Fruit fly (Drosophila melanogaster): ENCODE data around the gene Syx1A.
A peak's percentile ranks its signal among the peaks of the same experiment; 100 is the strongest.

Gene Syx1A

DNA sequence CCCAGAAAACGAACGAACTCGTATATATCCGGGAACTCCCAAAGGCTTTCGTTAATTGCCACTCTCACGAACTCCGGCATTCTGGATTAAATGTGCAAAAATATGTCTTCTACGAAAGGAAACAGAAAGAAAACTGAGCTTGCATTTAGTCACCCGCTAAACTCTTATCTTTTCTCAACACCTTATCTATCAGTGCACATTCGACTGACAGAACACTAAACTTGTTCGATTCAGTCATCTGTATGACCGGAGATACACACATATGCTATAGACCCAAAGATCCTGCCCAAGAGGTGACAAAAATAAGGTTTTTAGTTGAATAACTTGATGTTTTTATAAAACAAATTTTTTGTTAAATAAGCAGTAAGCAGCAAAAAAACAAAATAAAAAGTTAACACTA lies 44.5 kb upstream of the Syx1A start, which contains the start of gene p38c:
Gene p38c (minus strand): TSS at position 101 of the 400 bp plus-strand sequence.
- no peak for TF ChIP-seq sage (GFP tag; optimal IDR thresholded peaks at IDR 0.05)
- TF ChIP-seq Rel (GFP tag; optimal IDR thresholded peaks at IDR 0.05), result no peak
- TF ChIP-seq Rel (tag; optimal IDR thresholded peaks at IDR 0.05), result peak; percentile 55

DNA sequence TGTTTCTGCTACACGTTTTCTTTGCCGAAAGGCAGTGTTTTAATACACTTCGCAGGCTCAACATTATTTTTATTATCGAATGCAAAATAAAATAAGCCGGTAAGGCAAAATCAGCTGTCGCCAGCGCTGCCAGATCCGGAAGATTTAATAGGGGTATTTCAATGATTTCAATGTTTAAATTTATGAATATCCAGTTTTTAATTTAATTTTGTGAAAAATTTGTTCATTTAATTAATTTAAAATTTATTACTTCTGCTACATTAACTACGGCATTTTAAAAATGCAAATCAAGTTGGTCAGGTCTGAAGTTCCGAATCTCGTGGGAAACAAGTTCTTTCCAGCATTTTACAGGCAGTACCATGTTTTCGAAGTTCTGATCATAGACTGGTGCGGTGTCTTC lies 43.3 kb upstream of the Syx1A start, which contains the start of gene Slimp:
Gene Slimp (minus strand): TSS at position 130 of the 400 bp plus-strand sequence.
- TF ChIP-seq fru (GFP tag; optimal IDR thresholded peaks at IDR 0.05), result peak; percentile 28
- peak in 1 of 2 experiments; percentile 49 for TF ChIP-seq foxo (GFP tag; optimal IDR thresholded peaks at IDR 0.05)
- no peak for TF ChIP-seq brk (GFP tag; optimal IDR thresholded peaks at IDR 0.05)
- no peak for TF ChIP-seq pan (optimal IDR thresholded peaks at IDR 0.05)
- no peak for TF ChIP-seq tai (GFP tag; optimal IDR thresholded peaks at IDR 0.05)
- no peak for TF ChIP-seq dl (GFP tag; optimal IDR thresholded peaks at IDR 0.05; ENCODE audit: insufficient read depth in 1 of 2, partially characterized antibody in 2 of 2)
- TF ChIP-seq CG9705 (GFP tag; optimal IDR thresholded peaks at IDR 0.05), result peak; percentile 13
- no peak for TF ChIP-seq Dif (GFP tag; optimal IDR thresholded peaks at IDR 0.05; ENCODE audit: partially characterized antibody)
- no peak for TF ChIP-seq Hr83 (GFP tag; optimal IDR thresholded peaks at IDR 0.05; ENCODE audit: poor library complexity, severe bottlenecking)
- TF ChIP-seq Abd-B (GFP tag; optimal IDR thresholded peaks at IDR 0.05), result no peak
- no peak for TF ChIP-seq usp (GFP tag; optimal IDR thresholded peaks at IDR 0.05)
- TF ChIP-seq sage (GFP tag; optimal IDR thresholded peaks at IDR 0.05), result peak; percentile 43
- peak; percentile 10 for TF ChIP-seq Sp1 (GFP tag; optimal IDR thresholded peaks at IDR 0.05)
- peak; percentile 1 for TF ChIP-seq sv (GFP tag; optimal IDR thresholded peaks at IDR 0.05)
- peak; percentile 40 for TF ChIP-seq br (GFP tag; optimal IDR thresholded peaks at IDR 0.05)
- TF ChIP-seq GATAd (GFP tag; optimal IDR thresholded peaks at IDR 0.05), result no peak
- no peak for TF ChIP-seq Vsx2 (GFP tag; optimal IDR thresholded peaks at IDR 0.05; ENCODE audit: partially characterized antibody)
- TF ChIP-seq lola (GFP tag; optimal IDR thresholded peaks at IDR 0.05), result no peak
- TF ChIP-seq ey (GFP tag; optimal IDR thresholded peaks at IDR 0.05), result peak; percentile 37
- no peak for TF ChIP-seq OdsH (GFP tag; optimal IDR thresholded peaks at IDR 0.05)
- no peak for TF ChIP-seq N (GFP tag; optimal IDR thresholded peaks at IDR 0.05)
- TF ChIP-seq CG32264 (GFP tag; optimal IDR thresholded peaks at IDR 0.05), result no peak
- no peak for TF ChIP-seq jim (GFP tag; optimal IDR thresholded peaks at IDR 0.05)
- TF ChIP-seq HLH106 (tag; optimal IDR thresholded peaks at IDR 0.05), result peak; percentile 50
- TF ChIP-seq h (GFP tag; optimal IDR thresholded peaks at IDR 0.05), result peak; percentile 53
- TF ChIP-seq CrebA (GFP tag; optimal IDR thresholded peaks at IDR 0.05; ENCODE audit: borderline replicate concordance), result no peak
- no peak for TF ChIP-seq Dfd (GFP tag; optimal IDR thresholded peaks at IDR 0.05)
- TF ChIP-seq dsf (GFP tag; optimal IDR thresholded peaks at IDR 0.05; ENCODE audit: borderline replicate concordance), result no peak
- TF ChIP-seq Hnf4 (GFP tag; optimal IDR thresholded peaks at IDR 0.05), result peak; percentile 38
- TF ChIP-seq psq (GFP tag; optimal IDR thresholded peaks at IDR 0.05), result peak; percentile 19
- TF ChIP-seq Jra (GFP tag; optimal IDR thresholded peaks at IDR 0.05), result no peak
- no peak for TF ChIP-seq Myc (optimal IDR thresholded peaks at IDR 0.05)
- TF ChIP-seq woc (GFP tag; optimal IDR thresholded peaks at IDR 0.05), result peak; percentile 37
- no peak for TF ChIP-seq dmrt93B (GFP tag; optimal IDR thresholded peaks at IDR 0.05)
- TF ChIP-seq Rel (GFP tag; optimal IDR thresholded peaks at IDR 0.05), result no peak
- TF ChIP-seq Rel (tag; optimal IDR thresholded peaks at IDR 0.05), result peak; percentile 18
- TF ChIP-seq Hr78 (GFP tag; optimal IDR thresholded peaks at IDR 0.05), result no peak
- peak; percentile 55 for TF ChIP-seq rgr (GFP tag; optimal IDR thresholded peaks at IDR 0.05)
- TF ChIP-seq Mio (GFP tag; optimal IDR thresholded peaks at IDR 0.05), result no peak

DNA sequence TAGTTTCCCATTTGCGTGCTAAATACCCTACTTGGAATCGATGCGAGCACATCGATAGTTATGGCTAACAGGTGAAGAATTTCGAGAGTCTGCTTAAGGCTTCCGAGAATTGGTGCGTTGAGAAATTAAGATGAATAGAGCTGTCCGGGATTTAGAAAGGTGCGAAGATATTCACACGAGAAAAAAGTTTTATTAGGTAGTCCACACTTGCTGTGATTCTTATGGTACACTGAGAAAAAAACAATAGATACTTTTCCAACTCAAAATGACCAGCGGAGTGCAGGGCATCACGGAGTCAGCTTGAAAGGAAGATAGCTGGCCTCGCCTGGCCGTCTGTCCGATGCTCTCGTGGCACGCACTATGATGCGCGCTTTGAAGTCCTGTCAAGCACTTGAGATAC lies 39.0 kb upstream of the Syx1A start:
- TF ChIP-seq CrebA (GFP tag; optimal IDR thresholded peaks at IDR 0.05; ENCODE audit: borderline replicate concordance) (no peak), dsf (GFP tag; optimal IDR thresholded peaks at IDR 0.05; ENCODE audit: borderline replicate concordance) (no peak), tai (GFP tag; optimal IDR thresholded peaks at IDR 0.05) (no peak), GATAd (GFP tag; optimal IDR thresholded peaks at IDR 0.05) (no peak), h (GFP tag; optimal IDR thresholded peaks at IDR 0.05) (peak; percentile 73), CG32264 (GFP tag; optimal IDR thresholded peaks at IDR 0.05) (peak; percentile 0), Sp1 (GFP tag; optimal IDR thresholded peaks at IDR 0.05) (peak; percentile 61), br (GFP tag; optimal IDR thresholded peaks at IDR 0.05) (peak; percentile 66), N (GFP tag; optimal IDR thresholded peaks at IDR 0.05) (no peak), Jra (GFP tag; optimal IDR thresholded peaks at IDR 0.05) (peak; percentile 22), Rel (GFP tag; optimal IDR thresholded peaks at IDR 0.05) (no peak), Rel (tag; optimal IDR thresholded peaks at IDR 0.05) (no peak), lola (GFP tag; optimal IDR thresholded peaks at IDR 0.05) (no peak), woc (GFP tag; optimal IDR thresholded peaks at IDR 0.05) (peak; percentile 72), Vsx2 (GFP tag; optimal IDR thresholded peaks at IDR 0.05; ENCODE audit: partially characterized antibody) (no peak), HLH106 (tag; optimal IDR thresholded peaks at IDR 0.05) (peak; percentile 62), pan (optimal IDR thresholded peaks at IDR 0.05) (no peak), brk (GFP tag; optimal IDR thresholded peaks at IDR 0.05) (no peak), Dfd (GFP tag; optimal IDR thresholded peaks at IDR 0.05) (no peak), Mio (GFP tag; optimal IDR thresholded peaks at IDR 0.05) (no peak), Hr83 (GFP tag; optimal IDR thresholded peaks at IDR 0.05; ENCODE audit: poor library complexity, severe bottlenecking) (no peak), Abd-B (GFP tag; optimal IDR thresholded peaks at IDR 0.05) (no peak), jim (GFP tag; optimal IDR thresholded peaks at IDR 0.05) (no peak), Hnf4 (GFP tag; optimal IDR thresholded peaks at IDR 0.05) (peak; percentile 36), dl (GFP tag; optimal IDR thresholded peaks at IDR 0.05; ENCODE audit: insufficient read depth in 1 of 2, partially characterized antibody in 2 of 2) (no peak), dmrt93B (GFP tag; optimal IDR thresholded peaks at IDR 0.05) (peak; percentile 13), fru (GFP tag; optimal IDR thresholded peaks at IDR 0.05) (peak; percentile 73), foxo (GFP tag; optimal IDR thresholded peaks at IDR 0.05) (peak in 1 of 2 experiments; percentile 72), sage (GFP tag; optimal IDR thresholded peaks at IDR 0.05) (no peak), rgr (GFP tag; optimal IDR thresholded peaks at IDR 0.05) (peak; percentile 56), CG9705 (GFP tag; optimal IDR thresholded peaks at IDR 0.05) (no peak), ey (GFP tag; optimal IDR thresholded peaks at IDR 0.05) (peak; percentile 72), OdsH (GFP tag; optimal IDR thresholded peaks at IDR 0.05) (peak; percentile 49), usp (GFP tag; optimal IDR thresholded peaks at IDR 0.05) (no peak), Myc (optimal IDR thresholded peaks at IDR 0.05) (no peak), Hr78 (GFP tag; optimal IDR thresholded peaks at IDR 0.05) (no peak), psq (GFP tag; optimal IDR thresholded peaks at IDR 0.05) (peak; percentile 45), Dif (GFP tag; optimal IDR thresholded peaks at IDR 0.05; ENCODE audit: partially characterized antibody) (no peak), sv (GFP tag; optimal IDR thresholded peaks at IDR 0.05) (no peak)
